Worm (Caenorhabditis elegans): ENCODE measurements around the gene Y94H6A.12.

- TF ChIP-seq nhr-10 (tag; optimal IDR thresholded peaks at IDR 0.05), result no peak
- no peak for TF ChIP-seq nhr-77 (tag; optimal IDR thresholded peaks at IDR 0.05)
- no peak for TF ChIP-seq ztf-1 (GFP tag; conservative IDR thresholded peaks at IDR 0.05)
- TF ChIP-seq mab-5 (tag; optimal IDR thresholded peaks at IDR 0.05), result no peak
- no peak for TF ChIP-seq egl-27 (tag; optimal IDR thresholded peaks at IDR 0.05)
Observed at ce11 chrIV:2742470-2743044, 29.7 kb upstream of the Y94H6A.12 start, which contains the start of gene nhr-277.

All from whole organism, L2 larva.